Fruit fly (Drosophila melanogaster) S2 (cell line): ENCODE measurements around the gene schuy.

Source experiments
- CG8478 ChIP-seq: fragments of >200 bp; optimal IDR thresholded peaks from 2 replicates; lab custom pipeline; 2018
- CTCF ChIP-seq, 2 experiments: fragments of >200 bp; optimal IDR thresholded peaks; 2 replicates each; lab custom pipeline; 2018

DNA sequence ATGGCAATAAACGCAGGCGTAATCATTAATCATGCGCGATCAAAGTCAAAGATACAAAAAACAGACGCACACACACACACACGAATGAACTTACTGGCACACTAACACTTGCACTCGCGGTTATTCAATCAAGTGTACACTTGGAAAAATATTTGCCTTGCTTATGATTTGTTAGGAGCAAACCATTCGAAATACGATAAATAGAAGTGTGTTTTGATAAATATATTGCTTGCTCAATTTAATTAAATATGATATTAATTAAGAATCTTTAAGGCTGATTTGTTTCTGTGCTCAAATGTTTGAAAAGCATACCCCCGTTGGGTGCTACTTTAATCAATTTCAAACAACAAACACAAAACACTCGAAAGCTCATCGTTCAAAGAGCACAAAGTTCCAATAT is 40.4 kb upstream of the schuy start:
- TF ChIP-seq CG8478 = no peak
- no peak for TF ChIP-seq CTCF (optimal IDR thresholded peaks at IDR 0.05; lab: Kevin White, UChicago)
